Worm (Caenorhabditis elegans) whole organism, L4 larva: Measurements from ENCODE around the gene cup-16.

ENCODE experiments used
- F37D6.2 ChIP-seq: sonication (generic microtip); optimal IDR thresholded peaks from 2 replicates; lab custom pipeline; 2016; ENCODE audit warnings: mild to moderate bottlenecking, missing genetic modification characterization, missing compliant biosample characterization
- T26A8.4 ChIP-seq: fragments of 200-800 bp; sonication (Bioruptor generic); IDR thresholded peaks from 2 replicates; pipeline ENCODE4 v1.3.6; 2022; ENCODE audit warnings: missing genetic modification characterization, missing compliant biosample characterization
- ama-1 ChIP-seq: fragments of 150-350 bp; optimal IDR thresholded peaks from 2 replicates; lab custom pipeline; 2014; ENCODE audit warnings: inconsistent platforms, mixed read lengths
- daf-16 ChIP-seq, 3 experiments: sonication (generic microtip); optimal IDR thresholded peaks; 2 replicates each; lab custom pipeline; 2016 to 2017; ENCODE audit warnings: missing genetic modification characterization in 3 of 3, missing genetic modification reagents in 3 of 3, mild to moderate bottlenecking in 2 of 3, missing compliant biosample characterization in 2 of 3, missing biosample characterization in 1 of 3, moderate library complexity in 1 of 3
- daf-8 ChIP-seq: fragments of 200-800 bp; sonication (Bioruptor generic); IDR thresholded peaks from 2 replicates; pipeline ENCODE4 v1.3.6; 2022; ENCODE audit warnings: missing genetic modification characterization, missing compliant biosample characterization
- dpl-1 ChIP-seq: fragments of 150-350 bp; optimal IDR thresholded peaks from 2 replicates; lab custom pipeline; 2014; ENCODE audit warnings: missing biosample characterization, missing genetic modification reagents, missing genetic modification characterization
- egl-43 ChIP-seq: fragments of 200-800 bp; sonication (Bioruptor generic); IDR thresholded peaks from 2 replicates; pipeline ENCODE4 v1.3.6; 2022; ENCODE audit warnings: missing genetic modification reagents, missing genetic modification characterization, missing compliant biosample characterization
- gei-8 ChIP-seq: fragments of 200-800 bp; sonication (Bioruptor generic); optimal IDR thresholded peaks from 2 replicates; lab custom pipeline; 2018; ENCODE audit warnings: mild to moderate bottlenecking, missing genetic modification characterization, missing compliant biosample characterization
- hlh-11 ChIP-seq: fragments of 200-800 bp; sonication (Bioruptor generic); optimal IDR thresholded peaks from 2 replicates; lab custom pipeline; 2018; ENCODE audit warnings: mild to moderate bottlenecking, missing genetic modification characterization, missing compliant biosample characterization
- hlh-30 ChIP-seq: sonication (generic microtip); optimal IDR thresholded peaks from 2 replicates; lab custom pipeline; 2017; ENCODE audit warnings: antibody characterized with exemption, mild to moderate bottlenecking, missing genetic modification characterization, missing compliant biosample characterization; ENCODE audit not compliant: insufficient read depth
- lim-7 ChIP-seq: fragments of 200-800 bp; sonication (Bioruptor generic); IDR thresholded peaks from 2 replicates; pipeline ENCODE4 v1.3.6; 2022; ENCODE audit warnings: missing genetic modification characterization, missing compliant biosample characterization
- lin-1 ChIP-seq: fragments of 200-800 bp; sonication (Bioruptor generic); IDR thresholded peaks from 2 replicates; pipeline ENCODE4 v1.3.6; 2022; ENCODE audit warnings: missing genetic modification reagents, missing genetic modification characterization, missing compliant biosample characterization
- lin-38 ChIP-seq: fragments of 200-800 bp; sonication (Bioruptor generic); IDR thresholded peaks from 2 replicates; pipeline ENCODE4 v1.3.6; 2022; ENCODE audit warnings: missing genetic modification reagents, missing genetic modification characterization, missing compliant biosample characterization
- lsy-2 ChIP-seq, 2 experiments: fragments of 150-350 bp in 1 of 2; sonication (generic microtip) in 1 of 2; optimal IDR thresholded peaks; 2 replicates each; lab custom pipeline; 2014 to 2017; ENCODE audit warnings: missing biosample characterization in 2 of 2, missing genetic modification characterization in 2 of 2
- madf-9 ChIP-seq: fragments of 200-800 bp; sonication (Bioruptor generic); conservative IDR thresholded peaks from 2 replicates; pipeline ENCODE4 v1.3.6; 2022; ENCODE audit warnings: missing genetic modification reagents, missing genetic modification characterization, missing compliant biosample characterization
- mdl-1 ChIP-seq, 2 experiments: fragments of 150-350 bp in 1 of 2; sonication (generic microtip) in 1 of 2; optimal IDR thresholded peaks; 2 replicates each; lab custom pipeline; 2014 to 2017; ENCODE audit warnings: missing biosample characterization in 2 of 2, missing genetic modification characterization in 2 of 2
- mep-1 ChIP-seq: fragments of 150-350 bp; sonication (generic microtip); optimal IDR thresholded peaks from 3 replicates; lab custom pipeline; 2014; ENCODE audit warnings: missing biosample characterization, missing genetic modification characterization
- mes-2 ChIP-seq: sonication (generic microtip); optimal IDR thresholded peaks from 2 replicates; lab custom pipeline; 2016; ENCODE audit warnings: missing genotype, mild to moderate bottlenecking, missing genetic modification characterization, missing compliant biosample characterization; ENCODE audit not compliant: poor library complexity, severe bottlenecking
- mxl-2 ChIP-seq: fragments of 200-800 bp; sonication (Bioruptor generic); conservative IDR thresholded peaks from 2 replicates; pipeline ENCODE4 v1.3.6; 2022; ENCODE audit warnings: missing genetic modification reagents, missing genetic modification characterization, missing compliant biosample characterization
- nhr-11 ChIP-seq: fragments of 150-350 bp; optimal IDR thresholded peaks from 2 replicates; lab custom pipeline; 2014; ENCODE audit warnings: missing biosample characterization, missing genetic modification characterization
- nhr-237 ChIP-seq: sonication (generic microtip); optimal IDR thresholded peaks from 2 replicates; lab custom pipeline; 2017; ENCODE audit warnings: missing biosample characterization, missing genetic modification characterization
- nhr-28 ChIP-seq: fragments of 150-350 bp; optimal IDR thresholded peaks from 2 replicates; lab custom pipeline; 2014; ENCODE audit warnings: missing biosample characterization, missing genetic modification characterization
- nhr-6 ChIP-seq: fragments of 150-350 bp; optimal IDR thresholded peaks from 2 replicates; lab custom pipeline; 2014; ENCODE audit warnings: missing biosample characterization, missing genetic modification characterization
- php-3 ChIP-seq: fragments of 200-800 bp; sonication (Bioruptor generic); IDR thresholded peaks from 2 replicates; pipeline ENCODE4 v1.3.6; 2022; ENCODE audit warnings: missing genetic modification reagents, missing genetic modification characterization, missing compliant biosample characterization
- pqm-1 ChIP-seq: sonication (generic microtip); optimal IDR thresholded peaks from 2 replicates; lab custom pipeline; 2017; ENCODE audit warnings: missing biosample characterization, missing genetic modification characterization
- sdz-12 ChIP-seq: fragments of 200-800 bp; sonication (Bioruptor generic); optimal IDR thresholded peaks from 2 replicates; lab custom pipeline; 2018; ENCODE audit warnings: mild to moderate bottlenecking, missing genetic modification characterization, missing compliant biosample characterization
- snpc-1.2 ChIP-seq: fragments of 200-800 bp; sonication (Bioruptor generic); IDR thresholded peaks from 2 replicates; pipeline ENCODE4 v1.3.6; 2022; ENCODE audit warnings: missing genetic modification reagents, missing genetic modification characterization, missing compliant biosample characterization
- snpc-4 ChIP-seq: fragments of 150-350 bp; optimal IDR thresholded peaks from 2 replicates; lab custom pipeline; 2014; ENCODE audit warnings: missing biosample characterization, missing genetic modification characterization
- tag-97 ChIP-seq: fragments of 200-800 bp; sonication (Bioruptor generic); IDR thresholded peaks from 2 replicates; pipeline ENCODE4 v1.3.6; 2022; ENCODE audit warnings: missing genetic modification characterization, missing compliant biosample characterization
- unc-130 ChIP-seq: sonication (generic microtip); optimal IDR thresholded peaks from 2 replicates; lab custom pipeline; 2016; ENCODE audit warnings: missing genetic modification reagents, missing genetic modification characterization, missing compliant biosample characterization
- unc-62 ChIP-seq, 3 experiments: fragments of 150-350 bp in 1 of 3; sonication (generic microtip); optimal IDR thresholded peaks in 2 of 3; peaks in 1 of 3; 1 replicate in 1 of 3; 2 replicates in 2 of 3; lab custom pipeline; 2014 to 2017; ENCODE audit warnings: missing biosample characterization in 3 of 3, missing genetic modification characterization in 3 of 3, missing genetic modification reagents in 3 of 3, missing genotype in 1 of 3
- zfp-3 ChIP-seq: fragments of 200-800 bp; sonication (Bioruptor generic); conservative IDR thresholded peaks from 2 replicates; pipeline ENCODE4 v1.3.6; 2022; ENCODE audit warnings: missing genetic modification reagents, missing genetic modification characterization, missing compliant biosample characterization

The cup-16 gene

ce11 chrII:8716231-8716878, 9.4 kb downstream of the cup-16 start, which contains the start of the genes cyn-11 and T01B7.5:
TSS of gene cyn-11 (minus strand) at chrII:8716281.
TSS of gene T01B7.5 (plus strand) at chrII:8716828.
- peak; percentile 56 for TF ChIP-seq mes-2 (tag; lab: Kevin White, UChicago)
- no peak for TF ChIP-seq madf-9 (GFP tag; lab: Robert Waterston, UW)
- peak; percentile 1 for TF ChIP-seq hlh-30 (tag; lab: Kevin White, UChicago)
- peak; percentile 32; the same call in 1 of the 2 replicates for TF ChIP-seq lin-38
- peak; percentile 39 for TF ChIP-seq mep-1 (tag; lab: Kevin White, UChicago)
- no peak for TF ChIP-seq snpc-4 (tag; lab: Kevin White, UChicago)
- TF ChIP-seq nhr-28 (tag; lab: Kevin White, UChicago) = peak; percentile 18
- TF ChIP-seq dpl-1 (GFP tag; lab: Kevin White, UChicago) = peak; percentile 25
- TF ChIP-seq lsy-2 (tag; optimal IDR thresholded peaks at IDR 0.05; lab: Kevin White, UChicago) = peak in 1 of 2 experiments; percentile 55
- TF ChIP-seq hlh-11 (tag; lab: Kevin White, UChicago) = peak; percentile 12
- no peak for TF ChIP-seq tag-97 (GFP tag; lab: Robert Waterston, UW)

DNA sequence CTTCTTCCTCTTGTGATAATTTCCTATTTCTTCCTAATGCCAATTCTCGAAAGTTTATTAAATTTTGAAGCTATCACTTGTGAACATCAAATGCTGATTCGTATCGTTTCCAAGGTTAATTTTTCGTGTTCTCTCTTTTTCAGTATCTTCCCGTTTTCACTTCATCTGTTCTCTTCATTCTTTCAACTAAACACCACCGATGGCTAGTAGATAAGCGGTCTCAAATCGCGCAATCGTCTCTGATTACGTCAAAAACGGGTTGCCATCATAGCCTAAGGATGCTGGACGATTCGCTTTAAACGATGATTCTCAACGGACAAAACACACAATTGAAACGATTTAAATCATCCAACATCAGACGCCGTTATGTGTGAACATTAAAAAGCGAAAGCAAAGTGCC, 10.6 kb downstream of the cup-16 start:
- TF ChIP-seq daf-16 (GFP tag; optimal IDR thresholded peaks at IDR 0.05; lab: Kevin White, UChicago) (no peak), daf-16 (tag; optimal IDR thresholded peaks at IDR 0.05; lab: Kevin White, UChicago) (no peak), sdz-12 (GFP tag; lab: Kevin White, UChicago) (no peak), unc-62 (GFP tag; optimal IDR thresholded peaks at IDR 0.05 in 1 of 2; lab: Kevin White, UChicago) (peak in 1 of 2 experiments; percentile 37), unc-62 (tag; optimal IDR thresholded peaks at IDR 0.05; lab: Kevin White, UChicago) (no peak), nhr-11 (tag; lab: Kevin White, UChicago) (no peak), mdl-1 (tag; optimal IDR thresholded peaks at IDR 0.05; lab: Kevin White, UChicago) (peak in 1 of 2 experiments; percentile 22), ama-1 (lab: Kevin White, UChicago) (peak; percentile 14), nhr-28 (tag; lab: Kevin White, UChicago) (peak; percentile 38), gei-8 (GFP tag; lab: Kevin White, UChicago) (no peak), hlh-11 (tag; lab: Kevin White, UChicago) (peak; percentile 14)
- TF ChIP-seq, all 104 proteins: peak for 5

DNA sequence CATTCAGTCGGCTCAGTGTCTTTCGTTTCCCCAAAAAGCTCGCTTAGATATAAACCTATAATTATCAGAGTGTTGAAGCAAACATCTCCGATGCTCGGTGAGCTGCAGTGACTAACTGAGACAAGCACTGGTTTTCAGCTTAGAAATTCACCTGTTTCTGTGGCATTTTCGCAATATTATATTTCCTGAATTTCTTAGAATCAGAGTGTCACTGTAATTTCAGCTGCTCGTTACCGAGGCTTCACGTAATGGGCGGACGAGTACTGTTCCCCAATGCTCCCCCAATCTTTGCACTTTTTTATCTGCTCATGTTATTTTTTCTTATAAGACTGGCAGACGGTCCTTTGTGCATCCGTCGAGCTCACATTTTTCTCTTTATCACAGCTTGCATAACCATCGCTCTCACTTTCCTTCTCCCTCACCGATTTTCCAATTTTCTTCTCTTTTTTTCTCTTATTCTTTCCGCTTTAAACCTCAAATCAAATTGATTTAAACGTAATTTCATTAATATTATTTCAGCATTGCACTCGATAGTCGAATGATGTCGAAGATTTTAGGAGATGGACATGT, 15.1 kb downstream of the cup-16 start, which contains the start of gene trcs-2:
trcs-2 (plus strand) TSS at position 520 of the 570 bp plus-strand sequence.
- 0 out of 2 replicates have a peak, but pooled peaks have one; percentile 16 for TF ChIP-seq egl-43
- TF ChIP-seq lim-7 (GFP tag; lab: Robert Waterston, UW) = no peak

DNA sequence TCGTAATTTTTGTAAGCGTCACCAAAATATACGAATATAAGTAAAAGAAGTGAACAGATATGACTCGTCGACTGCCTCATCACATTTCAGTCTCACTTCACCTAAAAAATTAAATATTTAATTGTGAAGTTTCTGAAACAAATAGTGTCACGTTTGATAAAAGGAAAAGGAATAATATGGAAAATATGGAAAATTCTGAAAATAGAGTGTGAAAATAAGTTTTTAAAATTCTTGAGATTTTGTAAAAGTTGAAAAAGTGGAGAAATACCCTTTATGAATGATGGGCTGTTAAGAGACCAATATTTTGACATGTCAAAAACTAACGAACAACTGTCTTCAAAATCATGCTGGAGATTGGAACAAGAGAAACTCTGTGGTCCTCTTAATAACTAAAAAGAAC, 19.7 kb downstream of the cup-16 start, which contains the start of gene T01B7.9:
T01B7.9 (minus strand) TSS at position 101 of the 400 bp plus-strand sequence.
- TF ChIP-seq lsy-2 (tag; optimal IDR thresholded peaks at IDR 0.05; lab: Kevin White, UChicago) (no peak), zfp-3 (GFP tag; lab: Robert Waterston, UW) (no peak), nhr-237 (no peak), F37D6.2 (tag; lab: Kevin White, UChicago) (no peak), php-3 (GFP tag; lab: Robert Waterston, UW) (no peak), T26A8.4 (GFP tag; lab: Robert Waterston, UW) (no peak), egl-43 (no peak), mxl-2 (GFP tag; lab: Robert Waterston, UW) (no peak), tag-97 (GFP tag; lab: Robert Waterston, UW) (no peak), snpc-1.2 (GFP tag; lab: Robert Waterston, UW) (no peak), pqm-1 (tag; lab: Kevin White, UChicago) (no peak), unc-130 (GFP tag; lab: Kevin White, UChicago) (no peak), daf-8 (GFP tag; lab: Robert Waterston, UW) (no peak), lin-1 (no peak), madf-9 (GFP tag; lab: Robert Waterston, UW) (no peak), nhr-6 (tag; lab: Kevin White, UChicago) (no peak), daf-16 (GFP tag; optimal IDR thresholded peaks at IDR 0.05; lab: Kevin White, UChicago) (no peak), daf-16 (tag; optimal IDR thresholded peaks at IDR 0.05; lab: Kevin White, UChicago) (no peak)
